Fruit fly (Drosophila melanogaster) whole organism, embryonic: ENCODE measurements around the gene Ide.

Experiments used
- Aef1 ChIP-seq: fragments of 200-800 bp; sonication (Bioruptor generic); IDR thresholded peaks from 3 replicates; pipeline ENCODE4 v1.3.6; 2022; ENCODE audit warnings: missing biosample characterization, missing genetic modification characterization
- Atf6 ChIP-seq: fragments of 200-800 bp; sonication (Bioruptor generic); IDR thresholded peaks from 2 replicates; pipeline ENCODE4 v1.3.6; 2022; ENCODE audit warnings: missing biosample characterization, missing genetic modification characterization
- CG1024 ChIP-seq: fragments of 200-800 bp; sonication (Bioruptor generic); IDR thresholded peaks from 2 replicates; pipeline ENCODE4 v1.3.6; 2022; ENCODE audit warnings: missing biosample characterization, missing genetic modification characterization
- CG11504 ChIP-seq: fragments of 200-800 bp; sonication (Bioruptor generic); optimal IDR thresholded peaks from 3 replicates; lab custom pipeline; 2019; ENCODE audit warnings: missing biosample characterization, mild to moderate bottlenecking, missing genetic modification characterization, moderate library complexity
- CG11723 ChIP-seq: fragments of 200-800 bp; sonication (Bioruptor generic); optimal IDR thresholded peaks from 2 replicates; lab custom pipeline; 2017; ENCODE audit warnings: missing biosample characterization, mild to moderate bottlenecking, missing genetic modification characterization
- CG12299 ChIP-seq: fragments of 200-800 bp; sonication (Bioruptor generic); optimal IDR thresholded peaks from 2 replicates; lab custom pipeline; 2018; ENCODE audit warnings: missing biosample characterization, mild to moderate bottlenecking, missing genetic modification characterization
- CG15269 ChIP-seq: fragments of 200-800 bp; sonication (Bioruptor generic); optimal IDR thresholded peaks from 2 replicates; lab custom pipeline; 2018; ENCODE audit warnings: missing biosample characterization, mild to moderate bottlenecking, missing genetic modification characterization, moderate library complexity
- CG16813 ChIP-seq: fragments of 200-800 bp; sonication (Bioruptor generic); IDR thresholded peaks from 3 replicates; pipeline ENCODE4 v1.3.6; 2022; ENCODE audit warnings: missing biosample characterization, missing genetic modification characterization; ENCODE audit not compliant: partially characterized antibody
- CG17186 ChIP-seq: fragments of 200-800 bp; sonication (Bioruptor generic); optimal IDR thresholded peaks from 3 replicates; lab custom pipeline; 2017; ENCODE audit warnings: missing biosample characterization, missing genetic modification reagents, missing genetic modification characterization
- CG17359 ChIP-seq: fragments of 200-800 bp; sonication (Bioruptor generic); optimal IDR thresholded peaks from 3 replicates; lab custom pipeline; 2018; ENCODE audit warnings: missing biosample characterization, mild to moderate bottlenecking, missing genetic modification characterization, moderate library complexity
- CG18011 ChIP-seq: fragments of 200-800 bp; sonication (Bioruptor generic); optimal IDR thresholded peaks from 2 replicates; lab custom pipeline; 2017; ENCODE audit warnings: missing biosample characterization, missing genetic modification characterization, mild to moderate bottlenecking, moderate library complexity, missing genotype
- CG1832 ChIP-seq: fragments of 200-800 bp; sonication (Bioruptor generic); optimal IDR thresholded peaks from 2 replicates; lab custom pipeline; 2017; ENCODE audit warnings: missing biosample characterization, mild to moderate bottlenecking, missing genetic modification characterization, inconsistent platforms
- CG18599 ChIP-seq: fragments of 200-800 bp; sonication (Bioruptor generic); optimal IDR thresholded peaks from 3 replicates; lab custom pipeline; 2017; ENCODE audit warnings: missing biosample characterization, missing genetic modification characterization, mild to moderate bottlenecking, moderate library complexity, missing genetic modification reagents
- CG30403 ChIP-seq: fragments of 200-800 bp; sonication (Bioruptor generic); optimal IDR thresholded peaks from 3 replicates; lab custom pipeline; 2016; ENCODE audit warnings: missing biosample characterization, missing genetic modification characterization
- CG31224 ChIP-seq: fragments of 200-800 bp; sonication (Bioruptor generic); IDR thresholded peaks from 2 replicates; pipeline ENCODE4 v1.3.6; 2022; ENCODE audit warnings: missing biosample characterization, missing genetic modification characterization
- CG3163 ChIP-seq: fragments of 200-800 bp; sonication (Bioruptor generic); optimal IDR thresholded peaks from 3 replicates; lab custom pipeline; 2016; ENCODE audit warnings: missing biosample characterization, missing genetic modification characterization
- CG32532 ChIP-seq: fragments of 200-800 bp; sonication (Bioruptor generic); IDR thresholded peaks from 2 replicates; pipeline ENCODE4 v1.3.6; 2022; ENCODE audit warnings: missing biosample characterization, missing genetic modification characterization
- CG3726 ChIP-seq: fragments of 200-800 bp; sonication (Bioruptor generic); IDR thresholded peaks from 3 replicates; pipeline ENCODE4, ENCODE4 v1.3.6; 2022; ENCODE audit warnings: missing biosample characterization, missing genetic modification characterization
- CG3847 ChIP-seq: fragments of 200-800 bp; sonication (Bioruptor generic); IDR thresholded peaks from 2 replicates; pipeline ENCODE4 v1.3.6; 2022; ENCODE audit warnings: missing biosample characterization, missing genetic modification characterization
- CG4854 ChIP-seq: fragments of 200-800 bp; sonication (Bioruptor generic); optimal IDR thresholded peaks from 2 replicates; lab custom pipeline; 2016; ENCODE audit warnings: missing biosample characterization, missing genetic modification characterization, inconsistent platforms
- Camta ChIP-seq: fragments of 200-800 bp; sonication (Bioruptor generic); optimal IDR thresholded peaks from 2 replicates; lab custom pipeline; 2016; ENCODE audit warnings: missing biosample characterization, missing genetic modification characterization
- CrebB ChIP-seq: fragments of 200-800 bp; sonication (Bioruptor generic); optimal IDR thresholded peaks from 3 replicates; lab custom pipeline; 2018; ENCODE audit warnings: missing biosample characterization, mild to moderate bottlenecking, missing genetic modification characterization
- Doc2 ChIP-seq: fragments of 200-800 bp; sonication (Bioruptor generic); IDR thresholded peaks from 2 replicates; pipeline ENCODE4 v1.3.6; 2022; ENCODE audit warnings: missing biosample characterization, missing genetic modification characterization
- E2f1 ChIP-seq: fragments of 200-800 bp; sonication (Bioruptor generic); IDR thresholded peaks from 2 replicates; pipeline ENCODE4 v1.3.6; 2022; ENCODE audit warnings: missing biosample characterization, missing genetic modification characterization
- Eip74EF ChIP-seq, 2 experiments: fragments of 200-800 bp in 1 of 2; fragments of >200 bp in 1 of 2; sonication (Bioruptor generic) in 1 of 2; optimal IDR thresholded peaks; 2 replicates each; lab custom pipeline; 2017 to 2019; ENCODE audit warnings: missing biosample characterization in 2 of 2, missing genetic modification characterization in 2 of 2, mild to moderate bottlenecking in 1 of 2, moderate library complexity in 1 of 2
- H15 ChIP-seq: fragments of 200-800 bp; sonication (Bioruptor generic); IDR thresholded peaks from 3 replicates; pipeline ENCODE4 v1.3.6; 2022; ENCODE audit warnings: missing biosample characterization, missing genetic modification characterization
- Poxn ChIP-seq: fragments of 200-800 bp; sonication (Bioruptor generic); IDR thresholded peaks from 2 replicates; pipeline ENCODE4 v1.3.6; 2022; ENCODE audit warnings: missing biosample characterization, missing genetic modification characterization
- abd-A ChIP-seq: fragments of 200-800 bp; sonication (Bioruptor generic); optimal IDR thresholded peaks from 3 replicates; lab custom pipeline; 2019; ENCODE audit warnings: missing biosample characterization, mild to moderate bottlenecking, missing genetic modification characterization, moderate library complexity
- az2 ChIP-seq: fragments of 200-800 bp; sonication (Bioruptor generic); optimal IDR thresholded peaks from 3 replicates; lab custom pipeline; 2016; ENCODE audit warnings: missing biosample characterization, missing genetic modification characterization
- bbx ChIP-seq: fragments of 200-800 bp; sonication (Bioruptor generic); IDR thresholded peaks from 2 replicates; pipeline ENCODE4 v1.3.6; 2022; ENCODE audit warnings: missing biosample characterization, missing genetic modification characterization; ENCODE audit not compliant: partially characterized antibody
- dan ChIP-seq: fragments of 200-800 bp; sonication (Bioruptor generic); IDR thresholded peaks from 2 replicates; pipeline ENCODE4 v1.3.6; 2022; ENCODE audit warnings: missing biosample characterization, missing genetic modification characterization
- disco-r ChIP-seq: fragments of 200-800 bp; sonication (Bioruptor generic); optimal IDR thresholded peaks from 2 replicates; lab custom pipeline; 2016; ENCODE audit warnings: missing biosample characterization, missing genetic modification characterization
- gsb ChIP-seq: fragments of 200-800 bp; sonication (Bioruptor generic); IDR thresholded peaks from 2 replicates; pipeline ENCODE4 v1.3.6; 2022; ENCODE audit warnings: missing biosample characterization, missing genetic modification characterization
- her ChIP-seq: fragments of 200-800 bp; sonication (Bioruptor generic); optimal IDR thresholded peaks from 2 replicates; lab custom pipeline; 2016; ENCODE audit warnings: missing biosample characterization, missing genetic modification characterization
- ken ChIP-seq: fragments of 200-800 bp; sonication (Bioruptor generic); IDR thresholded peaks from 3 replicates; pipeline ENCODE4 v1.3.6; 2022; ENCODE audit warnings: missing biosample characterization, missing genetic modification characterization
- kni ChIP-seq: fragments of 200-800 bp; sonication (Bioruptor generic); optimal IDR thresholded peaks from 3 replicates; lab custom pipeline; 2017; ENCODE audit warnings: mild to moderate bottlenecking, missing biosample characterization, missing genetic modification reagents, missing genetic modification characterization
- lov ChIP-seq, 2 experiments: fragments of 200-800 bp in 1 of 2; fragments of >200 bp in 1 of 2; sonication (Bioruptor generic) in 1 of 2; IDR thresholded peaks in 1 of 2; optimal IDR thresholded peaks in 1 of 2; 2 replicates in 1 of 2; 3 replicates in 1 of 2; pipeline versions ENCODE4 v1.3.6 to Lab custom; 2017 to 2022; ENCODE audit warnings: missing biosample characterization in 1 of 2, missing genetic modification characterization in 1 of 2
- nerfin-2 ChIP-seq: fragments of 200-800 bp; sonication (Bioruptor generic); IDR thresholded peaks from 2 replicates; pipeline ENCODE4 v1.3.6; 2022; ENCODE audit warnings: missing biosample characterization, missing genetic modification characterization; ENCODE audit not compliant: partially characterized antibody
- onecut ChIP-seq: fragments of 200-800 bp; sonication (Bioruptor generic); IDR thresholded peaks from 2 replicates; pipeline ENCODE4 v1.3.6; 2022; ENCODE audit warnings: missing biosample characterization, missing genetic modification characterization
- ro ChIP-seq: fragments of 200-800 bp; sonication (Bioruptor generic); IDR thresholded peaks from 2 replicates; pipeline ENCODE4 v1.3.6; 2022; ENCODE audit warnings: missing biosample characterization, missing genetic modification characterization
- run ChIP-seq: fragments of 200-800 bp; sonication (Bioruptor generic); optimal IDR thresholded peaks from 3 replicates; lab custom pipeline; 2018; ENCODE audit warnings: missing biosample characterization, mild to moderate bottlenecking, missing genetic modification characterization
- scrt ChIP-seq: fragments of 200-800 bp; sonication (Bioruptor generic); optimal IDR thresholded peaks from 2 replicates; lab custom pipeline; 2018; ENCODE audit warnings: missing biosample characterization, mild to moderate bottlenecking, missing genetic modification characterization, moderate library complexity
- sens ChIP-seq: fragments of 200-800 bp; sonication (Bioruptor generic); peaks from one replicate; lab custom pipeline; 2016; ENCODE audit warnings: missing biosample characterization, missing genetic modification characterization
- slp2 ChIP-seq: fragments of 200-800 bp; sonication (Bioruptor generic); optimal IDR thresholded peaks from 2 replicates; lab custom pipeline; 2016; ENCODE audit warnings: missing biosample characterization, missing genetic modification characterization
- sqz ChIP-seq: fragments of 200-800 bp; sonication (Bioruptor generic); optimal IDR thresholded peaks from 3 replicates; lab custom pipeline; 2018; ENCODE audit warnings: missing biosample characterization, mild to moderate bottlenecking, missing genetic modification characterization
- toy ChIP-seq: fragments of 200-800 bp; sonication (Bioruptor generic); IDR thresholded peaks from 2 replicates; pipeline ENCODE4 v1.3.6; 2022; ENCODE audit warnings: missing biosample characterization, missing genetic modification characterization
- trem ChIP-seq: fragments of 200-800 bp; optimal IDR thresholded peaks from 3 replicates; lab custom pipeline; 2019; ENCODE audit warnings: missing biosample characterization, mild to moderate bottlenecking, missing genetic modification characterization, moderate library complexity
- unpg ChIP-seq: fragments of 200-800 bp; sonication (Bioruptor generic); optimal IDR thresholded peaks from 3 replicates; lab custom pipeline; 2018; ENCODE audit warnings: missing biosample characterization, mild to moderate bottlenecking, missing genetic modification characterization, moderate library complexity
- vvl ChIP-seq: fragments of 200-800 bp; sonication (Bioruptor generic); IDR thresholded peaks from 2 replicates; pipeline ENCODE4 v1.3.6; 2022; ENCODE audit warnings: missing biosample characterization, missing genetic modification characterization

Gene Ide

dm6 chr3L:20384086-20384810 lies 8.6 kb upstream of the Ide start, which contains the start of the genes CG5498 and fbl (continued):
- peak; percentile 56 for TF ChIP-seq CG17359 (tag; lab: Kevin White, UChicago)
- TF ChIP-seq slp2 (GFP tag; lab: Kevin White, UChicago), result no peak
- no peak for TF ChIP-seq Poxn (GFP tag; lab: Robert Waterston, UW)
- TF ChIP-seq ken (GFP tag; lab: Robert Waterston, UW), result no peak
- no peak for TF ChIP-seq H15 (GFP tag; lab: Robert Waterston, UW)
- TF ChIP-seq sens (GFP tag; lab: Kevin White, UChicago), result peak; percentile 82
- no peak for TF ChIP-seq CG31224
- no peak for TF ChIP-seq Aef1 (GFP tag; lab: Robert Waterston, UW)
- no peak; the same call in 1 of the 2 replicates for TF ChIP-seq E2f1 (GFP tag; lab: Robert Waterston, UW)
- TF ChIP-seq CG30403, result peak; percentile 84
- TF ChIP-seq disco-r, result no peak
- TF ChIP-seq ro (GFP tag; lab: Robert Waterston, UW), result no peak
- TF ChIP-seq CG3847 (GFP tag; lab: Robert Waterston, UW), result peak; percentile 56
- TF ChIP-seq CG12299 (tag; lab: Kevin White, UChicago), result no peak
- TF ChIP-seq CG4854, result peak; percentile 16
- no peak for TF ChIP-seq CG17186
- no peak for TF ChIP-seq gsb (GFP tag; lab: Robert Waterston, UW)
- no peak for TF ChIP-seq lov (optimal IDR thresholded peaks at IDR 0.05; lab: Kevin White, UChicago)
- no peak for TF ChIP-seq lov (GFP tag; IDR thresholded peaks at IDR 0.05; lab: Robert Waterston, UW)
- TF ChIP-seq CG1024 (GFP tag; lab: Robert Waterston, UW), result 0 out of 2 replicates have a peak, but pooled peaks have one; percentile 9
- TF ChIP-seq CG18599 (GFP tag; lab: Kevin White, UChicago), result peak; percentile 77
- TF ChIP-seq az2 (GFP tag; lab: Kevin White, UChicago), result peak; percentile 55
- TF ChIP-seq CG1832 (GFP tag; lab: Kevin White, UChicago), result no peak
- peak in 1 of 2 experiments; percentile 40 for TF ChIP-seq Eip74EF (GFP tag; optimal IDR thresholded peaks at IDR 0.05; lab: Kevin White, UChicago)
- TF ChIP-seq onecut (GFP tag; lab: Robert Waterston, UW), result peak; percentile 55
- peak; percentile 72 for TF ChIP-seq vvl (GFP tag; lab: Robert Waterston, UW)
- peak; percentile 45 for TF ChIP-seq Camta (GFP tag; lab: Kevin White, UChicago)
- TF ChIP-seq nerfin-2, result no peak
- peak; percentile 99 for TF ChIP-seq CG11504 (tag; lab: Kevin White, UChicago)
- TF ChIP-seq CG32532, result peak; percentile 52; the same call in 1 of the 2 replicates
- TF ChIP-seq CG3163 (GFP tag; lab: Kevin White, UChicago), result no peak
- no peak for TF ChIP-seq dan
- TF ChIP-seq CG16813 (GFP tag; lab: Robert Waterston, UW), result no peak
- peak; percentile 49 for TF ChIP-seq scrt
- no peak for TF ChIP-seq CG3726
- TF ChIP-seq CG15269, result peak; percentile 60
- peak; percentile 65 for TF ChIP-seq unpg (GFP tag; lab: Kevin White, UChicago)
- TF ChIP-seq abd-A (tag; lab: Kevin White, UChicago), result no peak
- no peak for TF ChIP-seq toy (GFP tag; lab: Robert Waterston, UW)
- TF ChIP-seq her (GFP tag; lab: Kevin White, UChicago), result no peak
- no peak for TF ChIP-seq bbx (GFP tag; lab: Robert Waterston, UW)
- TF ChIP-seq CG11723 (GFP tag; lab: Kevin White, UChicago), result no peak
- TF ChIP-seq kni (GFP tag; lab: Kevin White, UChicago), result peak; percentile 32
- TF ChIP-seq CG18011 (GFP tag; lab: Kevin White, UChicago), result peak; percentile 22
- TF ChIP-seq sqz, result no peak
- peak; percentile 52; the same call in 1 of the 2 replicates for TF ChIP-seq Atf6
- peak; percentile 83 for TF ChIP-seq trem
- no peak for TF ChIP-seq Doc2 (GFP tag; lab: Robert Waterston, UW)
- TF ChIP-seq CrebB (tag; lab: Kevin White, UChicago), result no peak
- TF ChIP-seq run (tag; lab: Kevin White, UChicago), result no peak
